Fruit fly (Drosophila melanogaster) whole organism, embryonic: ENCODE data around the gene CG4364.

ENCODE experiments used
- Abd-B ChIP-seq: fragments of 200-800 bp; sonication (Bioruptor generic); optimal IDR thresholded peaks from 2 replicates; lab custom pipeline; 2018; ENCODE audit warnings: missing biosample characterization, mild to moderate bottlenecking, missing genetic modification characterization, moderate library complexity
- Aef1 ChIP-seq: fragments of 200-800 bp; sonication (Bioruptor generic); IDR thresholded peaks from 3 replicates; pipeline ENCODE4 v1.3.6; 2022; ENCODE audit warnings: missing biosample characterization, missing genetic modification characterization
- Antp ChIP-seq: fragments of 200-800 bp; sonication (Bioruptor generic); optimal IDR thresholded peaks from 3 replicates; lab custom pipeline; 2016; ENCODE audit warnings: missing biosample characterization, missing genetic modification characterization
- Asciz ChIP-seq: fragments of 200-800 bp; sonication (Bioruptor generic); optimal IDR thresholded peaks from 2 replicates; lab custom pipeline; 2017; ENCODE audit warnings: missing biosample characterization, mild to moderate bottlenecking, missing genetic modification characterization, missing genetic modification reagents
- CG1024 ChIP-seq: fragments of 200-800 bp; sonication (Bioruptor generic); IDR thresholded peaks from 2 replicates; pipeline ENCODE4 v1.3.6; 2022; ENCODE audit warnings: missing biosample characterization, missing genetic modification characterization
- CG10959 ChIP-seq: fragments of 200-800 bp; sonication (Bioruptor generic); IDR thresholded peaks from 2 replicates; pipeline ENCODE4 v1.3.6; 2022; ENCODE audit warnings: missing biosample characterization, missing genetic modification characterization
- CG11504 ChIP-seq: fragments of 200-800 bp; sonication (Bioruptor generic); optimal IDR thresholded peaks from 3 replicates; lab custom pipeline; 2019; ENCODE audit warnings: missing biosample characterization, mild to moderate bottlenecking, missing genetic modification characterization, moderate library complexity
- CG12071 ChIP-seq: fragments of 200-800 bp; sonication (Bioruptor generic); optimal IDR thresholded peaks from 3 replicates; lab custom pipeline; 2018; ENCODE audit warnings: missing biosample characterization, mild to moderate bottlenecking, missing genetic modification characterization
- CG12236 ChIP-seq: fragments of 200-800 bp; sonication (Bioruptor generic); optimal IDR thresholded peaks from 2 replicates; lab custom pipeline; 2016; ENCODE audit warnings: missing biosample characterization, missing genetic modification characterization
- CG14441 ChIP-seq: fragments of 200-800 bp; sonication (Bioruptor generic); IDR thresholded peaks from 2 replicates; pipeline ENCODE4 v1.3.6; 2022; ENCODE audit warnings: missing biosample characterization, missing genetic modification characterization
- CG15073 ChIP-seq: fragments of 200-800 bp; sonication (Bioruptor generic); optimal IDR thresholded peaks from 2 replicates; lab custom pipeline; 2016; ENCODE audit warnings: missing biosample characterization, missing genetic modification characterization
- CG17359 ChIP-seq: fragments of 200-800 bp; sonication (Bioruptor generic); optimal IDR thresholded peaks from 3 replicates; lab custom pipeline; 2018; ENCODE audit warnings: missing biosample characterization, mild to moderate bottlenecking, missing genetic modification characterization, moderate library complexity
- CG17612 ChIP-seq: fragments of 200-800 bp; sonication (Bioruptor generic); IDR thresholded peaks from 2 replicates; pipeline ENCODE4 v1.3.6; 2022; ENCODE audit warnings: missing biosample characterization, missing genetic modification characterization
- CG18262 ChIP-seq: fragments of 200-800 bp; optimal IDR thresholded peaks from 3 replicates; lab custom pipeline; 2019; ENCODE audit warnings: missing biosample characterization, mild to moderate bottlenecking, missing genetic modification characterization, moderate library complexity
- CG2712 ChIP-seq: fragments of 200-800 bp; optimal IDR thresholded peaks from 3 replicates; lab custom pipeline; 2019; ENCODE audit warnings: missing biosample characterization, mild to moderate bottlenecking, missing genetic modification characterization, moderate library complexity
- CG2889 ChIP-seq: fragments of 200-800 bp; sonication (Bioruptor generic); IDR thresholded peaks from 3 replicates; pipeline ENCODE4 v1.3.6; 2022; ENCODE audit warnings: missing biosample characterization, missing genetic modification characterization
- CG31365 ChIP-seq: fragments of 200-800 bp; sonication (Bioruptor generic); optimal IDR thresholded peaks from 2 replicates; lab custom pipeline; 2018; ENCODE audit warnings: missing biosample characterization, mild to moderate bottlenecking, missing genetic modification characterization
- CG3407 ChIP-seq: fragments of 200-800 bp; sonication (Bioruptor generic); optimal IDR thresholded peaks from 2 replicates; lab custom pipeline; 2018; ENCODE audit warnings: missing biosample characterization, mild to moderate bottlenecking, missing genetic modification characterization
- CG4404 ChIP-seq: fragments of 200-800 bp; sonication (Bioruptor generic); IDR thresholded peaks from 2 replicates; pipeline ENCODE4 v1.3.6; 2022; ENCODE audit warnings: missing biosample characterization, missing genetic modification characterization
- CG5953 ChIP-seq: fragments of 200-800 bp; sonication (Bioruptor generic); IDR thresholded peaks from 2 replicates; pipeline ENCODE4 v1.3.6; 2022; ENCODE audit warnings: missing biosample characterization, missing genetic modification characterization
- CG6272 ChIP-seq: fragments of 200-800 bp; sonication (Bioruptor generic); IDR thresholded peaks from 2 replicates; pipeline ENCODE4 v1.3.6; 2022; ENCODE audit warnings: missing biosample characterization, missing genetic modification characterization
- CG6654 ChIP-seq: fragments of 200-800 bp; sonication (Bioruptor generic); optimal IDR thresholded peaks from 2 replicates; lab custom pipeline; 2017; ENCODE audit warnings: missing biosample characterization, mild to moderate bottlenecking, missing genetic modification characterization
- CG6854 ChIP-seq: fragments of 200-800 bp; sonication (Bioruptor generic); optimal IDR thresholded peaks from 3 replicates; lab custom pipeline; 2017; ENCODE audit warnings: missing biosample characterization, mild to moderate bottlenecking, missing genetic modification characterization
- CG7271 ChIP-seq: fragments of 200-800 bp; sonication (Bioruptor generic); optimal IDR thresholded peaks from 2 replicates; lab custom pipeline; 2018; ENCODE audit warnings: missing biosample characterization, mild to moderate bottlenecking, missing genetic modification characterization, moderate library complexity
- CG7372 ChIP-seq: fragments of 200-800 bp; sonication (Bioruptor generic); IDR thresholded peaks from 2 replicates; pipeline ENCODE4 v1.3.6; 2022; ENCODE audit warnings: missing biosample characterization, missing genetic modification characterization
- CG9876 ChIP-seq: fragments of 200-800 bp; sonication (Bioruptor generic); optimal IDR thresholded peaks from 2 replicates; lab custom pipeline; 2016; ENCODE audit warnings: missing biosample characterization, missing genetic modification characterization
- Dad ChIP-seq: fragments of 200-800 bp; sonication (Bioruptor generic); optimal IDR thresholded peaks from 3 replicates; lab custom pipeline; 2016; ENCODE audit warnings: missing biosample characterization, missing genetic modification characterization
- Gsc ChIP-seq: fragments of 200-800 bp; sonication (Bioruptor generic); IDR thresholded peaks from 2 replicates; pipeline ENCODE4 v1.3.6; 2022; ENCODE audit warnings: missing biosample characterization, missing genetic modification characterization
- HLH4C ChIP-seq: fragments of 200-800 bp; sonication (Bioruptor generic); IDR thresholded peaks from 3 replicates; pipeline ENCODE4 v1.3.6; 2022; ENCODE audit warnings: missing biosample characterization, missing genetic modification characterization; ENCODE audit not compliant: partially characterized antibody
- HLH54F ChIP-seq: fragments of 200-800 bp; sonication (Bioruptor generic); optimal IDR thresholded peaks from 3 replicates; lab custom pipeline; 2016; ENCODE audit warnings: missing biosample characterization, missing genetic modification characterization
- TFAM ChIP-seq: fragments of 200-800 bp; sonication (Bioruptor generic); optimal IDR thresholded peaks from 2 replicates; lab custom pipeline; 2017; ENCODE audit warnings: missing biosample characterization, missing genetic modification characterization, inconsistent platforms
- abd-A ChIP-seq: fragments of 200-800 bp; sonication (Bioruptor generic); optimal IDR thresholded peaks from 3 replicates; lab custom pipeline; 2019; ENCODE audit warnings: missing biosample characterization, mild to moderate bottlenecking, missing genetic modification characterization, moderate library complexity
- ara ChIP-seq: fragments of 200-800 bp; sonication (Bioruptor generic); IDR thresholded peaks from 2 replicates; pipeline ENCODE4 v1.3.6; 2022; ENCODE audit warnings: missing biosample characterization, missing genetic modification characterization
- chif ChIP-seq, 2 experiments: fragments of 200-800 bp; sonication (Bioruptor generic); optimal IDR thresholded peaks; 3 replicates each; lab custom pipeline; 2016; ENCODE audit warnings: missing biosample characterization in 2 of 2, missing genetic modification characterization in 2 of 2
- dm ChIP-seq: fragments of 200-800 bp; sonication (Bioruptor generic); optimal IDR thresholded peaks from 3 replicates; lab custom pipeline; 2016; ENCODE audit warnings: missing biosample characterization, missing genetic modification characterization
- emc ChIP-seq: fragments of 200-800 bp; sonication (Bioruptor generic); optimal IDR thresholded peaks from 2 replicates; lab custom pipeline; 2016; ENCODE audit warnings: missing biosample characterization, missing genetic modification characterization
- exex ChIP-seq: fragments of 200-800 bp; sonication (Bioruptor generic); optimal IDR thresholded peaks from 4 replicates; lab custom pipeline; 2018; ENCODE audit warnings: missing biosample characterization, mild to moderate bottlenecking, missing genetic modification characterization, moderate library complexity
- mam ChIP-seq: fragments of 200-800 bp; sonication (Bioruptor generic); optimal IDR thresholded peaks from 3 replicates; lab custom pipeline; 2016; ENCODE audit warnings: missing biosample characterization, missing genetic modification characterization
- mirr ChIP-seq: fragments of 200-800 bp; sonication (Bioruptor generic); optimal IDR thresholded peaks from 3 replicates; lab custom pipeline; 2018; ENCODE audit warnings: missing biosample characterization, mild to moderate bottlenecking, missing genetic modification characterization
- odd ChIP-seq: fragments of 200-800 bp; sonication (Bioruptor generic); optimal IDR thresholded peaks from 2 replicates; lab custom pipeline; 2017; ENCODE audit warnings: missing biosample characterization, mild to moderate bottlenecking, missing genetic modification characterization
- pan ChIP-seq, 4 experiments: fragments of >200 bp in 3 of 4; fragments of 200-800 bp in 1 of 4; sonication (Bioruptor generic) in 1 of 4; optimal IDR thresholded peaks in 3 of 4; IDR thresholded peaks in 1 of 4; 2 replicates each; pipeline versions ENCODE4 v1.3.6 to Lab custom; 2017 to 2022; ENCODE audit warnings: missing biosample characterization in 2 of 4, missing genetic modification characterization in 2 of 4, mixed read lengths in 1 of 4
- phol ChIP-seq: fragments of 200-800 bp; sonication (Bioruptor generic); optimal IDR thresholded peaks from 3 replicates; lab custom pipeline; 2018; ENCODE audit warnings: missing biosample characterization, mild to moderate bottlenecking, missing genetic modification characterization, moderate library complexity
- ranshi ChIP-seq: fragments of 200-800 bp; sonication (Bioruptor generic); IDR thresholded peaks from 2 replicates; pipeline ENCODE4 v1.3.6; 2022; ENCODE audit warnings: missing biosample characterization, missing genetic modification characterization
- ro ChIP-seq: fragments of 200-800 bp; sonication (Bioruptor generic); IDR thresholded peaks from 2 replicates; pipeline ENCODE4 v1.3.6; 2022; ENCODE audit warnings: missing biosample characterization, missing genetic modification characterization
- row ChIP-seq: fragments of 200-800 bp; sonication (Bioruptor generic); IDR thresholded peaks from 3 replicates; pipeline ENCODE4 v1.3.6; 2022; ENCODE audit warnings: missing biosample characterization, missing genetic modification characterization
- sd ChIP-seq: fragments of 200-800 bp; sonication (Bioruptor generic); optimal IDR thresholded peaks from 3 replicates; lab custom pipeline; 2018; ENCODE audit warnings: missing biosample characterization, mild to moderate bottlenecking, missing genetic modification characterization, moderate library complexity
- shn ChIP-seq: fragments of 200-800 bp; sonication (Bioruptor generic); optimal IDR thresholded peaks from 3 replicates; lab custom pipeline; 2016; ENCODE audit warnings: missing biosample characterization, missing genetic modification characterization
- stwl ChIP-seq: fragments of 200-800 bp; sonication (Bioruptor generic); optimal IDR thresholded peaks from 3 replicates; lab custom pipeline; 2018; ENCODE audit warnings: missing biosample characterization, mild to moderate bottlenecking, missing genetic modification characterization, moderate library complexity
- tio ChIP-seq: fragments of 200-800 bp; sonication (Bioruptor generic); optimal IDR thresholded peaks from 2 replicates; lab custom pipeline; 2017; ENCODE audit warnings: missing biosample characterization, missing genetic modification characterization, inconsistent platforms
- tup ChIP-seq: fragments of 200-800 bp; sonication (Bioruptor generic); optimal IDR thresholded peaks from 2 replicates; lab custom pipeline; 2016; ENCODE audit warnings: missing biosample characterization, mild to moderate bottlenecking, missing genetic modification characterization, moderate library complexity
- twi ChIP-seq: fragments of 200-800 bp; optimal IDR thresholded peaks from 2 replicates; lab custom pipeline; 2019; ENCODE audit warnings: missing biosample characterization, mild to moderate bottlenecking, missing genetic modification characterization, moderate library complexity

CG4364 gene

dm6 chr2L:9660516-9660920, 50.6 kb downstream of the CG4364 start (continued):
- TF ChIP-seq CG11504 (tag; lab: Kevin White, UChicago) (peak; percentile 88), mam (GFP tag; lab: Kevin White, UChicago) (peak; percentile 49), tio (GFP tag; lab: Kevin White, UChicago) (peak; percentile 52), CG12236 (GFP tag; lab: Kevin White, UChicago) (no peak), abd-A (tag; lab: Kevin White, UChicago) (peak; percentile 36), CG9876 (GFP tag; lab: Kevin White, UChicago) (no peak), CG4404 (GFP tag; lab: Robert Waterston, UW) (peak; percentile 41), CG6654 (GFP tag; lab: Kevin White, UChicago) (peak; percentile 44), row (GFP tag; lab: Robert Waterston, UW) (peak; percentile 87), CG10959 (GFP tag; lab: Robert Waterston, UW) (no peak), phol (tag; lab: Kevin White, UChicago) (peak; percentile 71), twi (no peak), chif (GFP tag; optimal IDR thresholded peaks at IDR 0.05; lab: Kevin White, UChicago) (peak in 1 of 2 experiments; percentile 11), Dad (GFP tag; lab: Kevin White, UChicago) (peak; percentile 51), stwl (tag; lab: Kevin White, UChicago) (no peak), CG31365 (tag; lab: Kevin White, UChicago) (peak; percentile 26), odd (GFP tag; lab: Kevin White, UChicago) (peak; percentile 71), emc (no peak), ara (GFP tag; lab: Robert Waterston, UW) (no peak), dm (GFP tag; lab: Kevin White, UChicago) (no peak), HLH4C (GFP tag; lab: Robert Waterston, UW) (no peak), sd (tag; lab: Kevin White, UChicago) (peak; percentile 27), TFAM (GFP tag; lab: Kevin White, UChicago) (no peak), Abd-B (GFP tag; lab: Kevin White, UChicago) (peak; percentile 45), CG17612 (GFP tag; lab: Robert Waterston, UW) (no peak), CG17359 (peak; percentile 77), HLH54F (GFP tag; lab: Kevin White, UChicago) (peak; percentile 74), CG2712 (tag; lab: Kevin White, UChicago) (no peak), CG15073 (no peak), CG7372 (GFP tag; lab: Robert Waterston, UW) (peak; percentile 80), CG5953 (peak; percentile 33; the same call in 1 of the 2 replicates), ro (GFP tag; lab: Robert Waterston, UW) (0 out of 2 replicates have a peak, but pooled peaks have one; percentile 44), CG1024 (GFP tag; lab: Robert Waterston, UW) (no peak), Asciz (GFP tag; lab: Kevin White, UChicago) (peak; percentile 71), ranshi (GFP tag; lab: Robert Waterston, UW) (peak; percentile 73), CG7271 (tag; lab: Kevin White, UChicago) (no peak), CG18262 (tag; lab: Kevin White, UChicago) (no peak), CG6272 (GFP tag; lab: Robert Waterston, UW) (peak; percentile 50), exex (tag; lab: Kevin White, UChicago) (peak; percentile 43), mirr (GFP tag; lab: Kevin White, UChicago) (no peak), CG3407 (GFP tag; lab: Kevin White, UChicago) (peak; percentile 28), Antp (GFP tag; lab: Kevin White, UChicago) (peak; percentile 14), CG2889 (GFP tag; lab: Robert Waterston, UW) (peak; percentile 60; the same call in 2 of the 3 replicates), Aef1 (GFP tag; lab: Robert Waterston, UW) (peak; percentile 70), Gsc (GFP tag; lab: Robert Waterston, UW) (0 out of 2 replicates have a peak, but pooled peaks have one; percentile 15), tup (GFP tag; lab: Kevin White, UChicago) (no peak), shn (GFP tag; lab: Kevin White, UChicago) (peak; percentile 38), CG6854 (peak; percentile 89), pan (optimal IDR thresholded peaks at IDR 0.05; lab: Kevin White, UChicago) (no peak), pan (GFP tag; optimal IDR thresholded peaks at IDR 0.05 in 1 of 2, IDR thresholded peaks at IDR 0.05 in 1 of 2) (peak in 1 of 2 experiments; percentile 65), CG14441 (GFP tag; lab: Robert Waterston, UW) (peak; percentile 69), CG12071 (peak; percentile 54)
